Worm (Caenorhabditis elegans): ENCODE data around the gene mes-6.

The mes-6 gene

ce11 chrIV:8496263-8496662 is 14.8 kb upstream of the mes-6 start, which contains the start of gene C28C12.12:
Gene C28C12.12, minus strand, starts transcription at chrIV:8496363.
- no peak for TF ChIP-seq unc-62 (GFP tag; optimal IDR thresholded peaks at IDR 0.05)

DNA sequence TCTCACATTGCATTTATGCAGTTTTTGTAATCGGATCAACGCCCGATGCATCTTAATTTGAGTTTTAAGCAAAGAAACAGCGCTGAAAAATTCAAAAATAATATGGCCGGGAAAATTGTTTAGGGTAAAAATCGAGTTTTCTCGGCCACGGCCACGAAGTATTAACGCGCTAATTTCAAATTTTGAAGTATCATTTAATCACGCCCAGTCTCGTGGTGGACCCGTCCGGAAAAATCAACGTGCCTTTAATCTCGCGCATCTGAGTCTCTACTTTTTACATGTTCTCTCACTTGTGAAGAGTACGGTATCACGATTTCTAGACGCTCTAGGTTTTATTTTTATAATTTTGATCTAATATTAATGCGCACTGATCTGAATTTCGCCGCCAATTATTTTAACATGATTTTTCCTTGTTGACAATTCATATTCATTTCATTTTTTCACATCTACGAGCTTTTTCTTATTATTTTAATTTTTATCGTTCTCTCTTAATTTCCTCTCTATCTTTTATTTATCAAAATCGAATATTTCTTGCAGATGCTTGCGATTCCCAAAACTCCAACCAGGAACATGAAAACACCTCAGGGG is 12.2 kb upstream of the mes-6 start, which contains the start of the genes acdh-13 and mesp-1:
Gene acdh-13, minus strand, starts transcription at position 51 of the 588 bp plus-strand sequence.
Gene mesp-1, plus strand, starts transcription at position 538 of the 588 bp plus-strand sequence.
- no peak for TF ChIP-seq unc-62 (GFP tag; optimal IDR thresholded peaks at IDR 0.05)

DNA sequence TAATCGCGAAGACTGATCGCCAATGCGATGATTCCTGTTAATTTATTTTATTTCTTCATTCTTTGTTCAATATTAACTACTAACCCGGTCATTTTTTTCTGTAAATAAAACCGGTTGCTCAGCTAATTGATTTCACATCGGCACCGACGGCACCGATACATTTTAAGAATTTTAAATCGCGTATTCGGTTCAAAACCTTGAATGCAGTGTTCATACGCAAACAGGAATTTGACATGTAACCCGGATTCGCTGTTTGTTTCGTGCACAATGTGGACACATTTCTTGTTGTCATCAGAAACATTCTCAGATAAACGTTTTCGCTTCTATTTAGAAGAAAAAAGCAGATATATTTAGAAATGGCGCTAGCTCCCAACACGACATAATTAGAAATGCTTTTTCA is 11.1 kb upstream of the mes-6 start:
- TF ChIP-seq unc-62 (GFP tag; optimal IDR thresholded peaks at IDR 0.05), result no peak

- no peak for TF ChIP-seq unc-62 (GFP tag; optimal IDR thresholded peaks at IDR 0.05)
These were observed 9.7 kb upstream of the mes-6 start, which contains the start of gene C28C12.1 for ce11 chrIV:8501382-8501781. Gene C28C12.1, plus strand, starts transcription at chrIV:8501682.

DNA sequence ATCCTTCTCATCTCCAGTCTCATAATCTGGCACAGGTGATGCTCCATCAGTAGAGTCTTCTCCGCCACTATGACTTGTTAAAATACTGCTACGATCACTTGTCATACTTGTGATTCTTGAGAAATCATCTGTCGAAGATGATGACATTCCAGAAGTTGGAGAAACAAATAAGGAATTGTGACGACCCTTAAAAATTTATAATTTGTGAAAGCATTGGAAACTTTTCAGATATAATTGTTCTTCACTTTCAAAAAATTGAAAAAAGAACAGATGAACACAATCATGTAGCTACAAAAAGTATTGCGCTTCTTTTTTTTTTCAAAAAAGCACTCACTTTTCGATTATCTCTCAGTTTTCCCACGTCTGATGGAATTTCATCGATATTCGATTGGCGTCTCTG is 5.0 kb upstream of the mes-6 start:
- TF ChIP-seq unc-62 (GFP tag; optimal IDR thresholded peaks at IDR 0.05), result no peak

ce11 chrIV:8510534-8510933 is 550 bp upstream of the mes-6 start, which contains the start of gene tag-77:
Gene tag-77, minus strand, starts transcription at chrIV:8510548.
- no peak for TF ChIP-seq unc-62 (GFP tag; optimal IDR thresholded peaks at IDR 0.05)

DNA sequence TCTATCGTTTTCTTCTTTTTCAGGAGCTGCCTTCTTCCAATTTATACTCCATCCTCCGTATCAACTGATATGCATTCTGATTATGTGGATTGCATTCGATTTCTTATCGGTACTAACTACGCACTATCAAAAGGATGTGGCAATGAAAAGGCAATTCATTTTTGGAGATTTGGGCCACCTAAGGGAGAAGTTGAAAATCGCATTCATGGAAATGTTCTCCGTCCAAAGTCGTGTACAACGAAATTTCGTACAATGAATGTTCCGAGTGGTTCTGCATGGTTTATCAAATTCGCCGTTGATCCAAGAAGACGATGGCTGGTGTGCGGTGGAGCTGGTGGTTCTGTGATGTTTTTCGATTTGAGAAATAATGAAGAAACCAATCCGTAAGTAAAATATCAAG is 1.6 kb downstream of the mes-6 start, which contains the start of gene C09G4.4:
Gene C09G4.4, plus strand, starts transcription at position 301 of the 400 bp plus-strand sequence.
- TF ChIP-seq unc-62 (GFP tag; optimal IDR thresholded peaks at IDR 0.05), result no peak

- TF ChIP-seq unc-62 (GFP tag; optimal IDR thresholded peaks at IDR 0.05), result no peak
These were observed 2.5 kb downstream of the mes-6 start, which contains the start of gene cks-1 for ce11 chrIV:8513619-8514018. Gene cks-1, plus strand, starts transcription at chrIV:8513919.

- no peak for TF ChIP-seq unc-62 (GFP tag; optimal IDR thresholded peaks at IDR 0.05)
These were observed 3.5 kb downstream of the mes-6 start for ce11 chrIV:8514546-8514945.

DNA sequence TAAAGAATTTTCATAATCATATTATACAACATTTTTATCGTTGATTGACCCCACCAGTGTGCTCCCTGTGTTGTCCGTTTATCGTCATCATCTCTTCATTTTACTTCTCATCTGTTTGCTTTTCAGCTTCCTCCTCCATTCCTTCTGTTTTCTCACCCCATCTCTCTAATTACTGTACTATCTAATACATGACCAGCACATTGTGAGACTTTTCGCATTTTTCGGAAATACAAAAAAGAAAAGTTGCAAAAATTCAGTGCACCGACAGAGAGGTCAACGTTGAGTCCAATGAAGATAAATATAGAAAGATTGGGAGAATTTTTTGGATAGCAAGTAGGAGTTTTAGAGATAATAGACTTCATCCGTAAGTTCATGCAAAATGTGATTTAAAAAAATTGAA is 8.9 kb downstream of the mes-6 start:
- TF ChIP-seq unc-62 (GFP tag; optimal IDR thresholded peaks at IDR 0.05), result no peak

DNA sequence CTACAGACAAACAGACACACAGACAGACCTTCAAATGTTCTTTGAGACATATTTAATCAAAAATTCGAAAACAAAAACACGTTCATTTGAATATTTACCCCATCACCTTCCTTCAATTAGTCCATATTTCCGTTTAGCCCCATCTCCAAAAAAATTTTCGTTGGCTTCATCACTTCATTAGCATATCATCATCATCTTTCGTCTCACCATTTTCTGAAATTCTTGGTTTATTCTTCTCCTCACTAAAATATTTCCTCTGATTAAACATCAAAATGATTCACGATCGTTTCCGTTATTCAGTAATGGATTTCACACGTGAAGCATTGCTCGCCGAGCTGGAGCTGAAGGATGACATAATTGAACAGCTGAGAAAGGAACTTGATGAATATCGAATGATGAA is 9.5 kb downstream of the mes-6 start, which contains the start of gene pkg-2:
Gene pkg-2, plus strand, starts transcription at position 301 of the 400 bp plus-strand sequence.
- no peak for TF ChIP-seq unc-62 (GFP tag; optimal IDR thresholded peaks at IDR 0.05)

DNA sequence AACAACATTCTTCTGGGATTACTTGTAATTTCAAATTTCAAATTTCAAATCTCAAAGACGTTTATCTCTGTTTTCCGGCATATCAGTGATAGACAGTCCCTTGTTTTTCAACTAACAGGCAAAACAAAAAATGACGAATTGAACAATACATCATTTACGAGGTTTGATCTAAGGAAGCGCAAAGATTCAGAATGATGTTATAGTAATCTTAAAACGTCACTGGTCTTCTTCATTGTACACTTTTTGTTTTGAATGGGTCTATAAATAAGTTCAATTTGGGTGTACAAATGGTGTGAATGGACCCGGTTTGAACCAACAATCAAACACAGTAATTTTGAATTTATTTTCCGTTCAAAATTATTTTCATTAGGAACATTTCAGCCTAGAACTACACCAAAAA is 12.9 kb downstream of the mes-6 start:
- TF ChIP-seq unc-62 (GFP tag; optimal IDR thresholded peaks at IDR 0.05), result no peak

DNA sequence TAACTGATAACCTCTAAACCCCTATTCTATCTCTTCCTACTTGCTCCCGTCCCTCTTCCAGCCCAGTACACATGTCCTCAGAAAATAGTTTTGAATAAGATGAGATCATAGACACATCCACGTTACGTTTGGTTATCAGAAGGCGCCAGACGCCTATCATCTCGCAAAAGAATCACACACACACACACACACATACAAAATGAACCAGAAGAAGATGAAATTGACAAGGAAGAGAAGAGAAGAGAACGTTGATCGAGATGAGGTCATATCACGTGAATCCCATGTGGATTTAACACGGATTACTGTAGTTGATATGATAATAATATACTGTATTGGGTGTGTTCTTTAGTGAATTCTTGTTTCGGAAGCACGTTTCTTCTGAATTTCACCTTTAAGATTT is 15.0 kb downstream of the mes-6 start:
- TF ChIP-seq unc-62 (GFP tag; optimal IDR thresholded peaks at IDR 0.05), result no peak

- TF ChIP-seq unc-62 (GFP tag; optimal IDR thresholded peaks at IDR 0.05), result no peak
These were observed 15.5 kb downstream of the mes-6 start for ce11 chrIV:8526579-8526978.

- TF ChIP-seq unc-62 (GFP tag; optimal IDR thresholded peaks at IDR 0.05), result no peak
These were observed 16.5 kb downstream of the mes-6 start for ce11 chrIV:8527598-8528012.

ce11 chrIV:8528345-8528744 is 17.3 kb downstream of the mes-6 start:
- TF ChIP-seq unc-62 (GFP tag; optimal IDR thresholded peaks at IDR 0.05), result no peak

DNA sequence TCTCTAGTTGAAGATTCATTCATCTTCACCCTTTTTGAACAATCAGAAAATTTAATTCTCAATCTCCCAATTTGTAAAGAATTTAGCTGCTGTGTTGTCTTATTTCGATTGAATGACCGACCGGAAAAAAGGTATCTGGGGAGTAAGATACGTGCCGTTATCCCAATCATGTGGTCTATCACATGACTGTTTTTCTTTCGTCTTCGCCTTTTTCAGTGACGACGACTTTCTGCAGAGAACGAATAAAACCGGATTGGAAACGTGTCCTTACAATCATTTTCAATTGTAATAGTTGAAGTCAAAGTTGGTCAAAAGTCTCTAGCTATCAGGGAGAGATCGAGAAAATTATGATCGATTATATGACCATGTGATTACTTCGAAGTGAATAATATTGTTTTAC is 18.0 kb downstream of the mes-6 start:
- TF ChIP-seq unc-62 (GFP tag; optimal IDR thresholded peaks at IDR 0.05), result no peak
